Fruit fly (Drosophila melanogaster): ENCODE results near the gene Cyp4g15.

Cyp4g15 gene

DNA sequence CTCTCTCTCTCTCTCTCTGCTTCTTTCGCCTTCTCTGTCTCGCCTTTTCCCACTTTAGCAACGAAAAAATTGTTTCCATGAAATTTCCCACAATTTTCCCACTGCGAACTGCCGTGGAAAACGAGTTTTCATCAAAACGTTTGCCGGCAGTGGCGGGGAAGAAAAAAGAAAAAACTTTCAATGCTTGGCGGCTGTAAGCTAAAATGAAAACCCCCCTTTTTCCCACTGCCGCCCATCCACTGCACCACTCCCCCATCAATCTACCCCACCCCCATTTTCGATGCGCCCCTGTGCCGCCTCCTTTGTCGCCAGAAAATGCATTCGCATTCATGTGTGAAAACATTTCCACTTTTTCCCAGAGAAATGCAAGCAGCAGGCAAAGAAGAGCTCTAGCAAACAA is 54.4 kb downstream of the Cyp4g15 start:
- no peak for TF ChIP-seq noc (tag; optimal IDR thresholded peaks at IDR 0.05)
